Fruit fly (Drosophila melanogaster) whole organism, embryonic: Measurements from ENCODE around the gene Gfat2.

Experiments
- CG1832 ChIP-seq: fragments of 200-800 bp; sonication (Bioruptor generic); optimal IDR thresholded peaks from 2 replicates; lab custom pipeline; 2017; ENCODE audit warnings: missing biosample characterization, mild to moderate bottlenecking, missing genetic modification characterization, inconsistent platforms
- CG18764 ChIP-seq: fragments of 200-800 bp; sonication (Bioruptor generic); optimal IDR thresholded peaks from 3 replicates; lab custom pipeline; 2016; ENCODE audit warnings: missing biosample characterization, missing genetic modification characterization
- CG2199 ChIP-seq: fragments of 200-800 bp; sonication (Bioruptor generic); IDR thresholded peaks from 3 replicates; pipeline ENCODE4 v1.3.6; 2022; ENCODE audit warnings: missing biosample characterization, missing genetic modification characterization
- CG34376 ChIP-seq: fragments of 200-800 bp; sonication (Bioruptor generic); optimal IDR thresholded peaks from 2 replicates; lab custom pipeline; 2018; ENCODE audit warnings: missing biosample characterization, mild to moderate bottlenecking, missing genetic modification characterization
- Lpt ChIP-seq: fragments of >200 bp; optimal IDR thresholded peaks from 2 replicates; lab custom pipeline; 2018; ENCODE audit warnings: missing biosample characterization, missing genetic modification characterization

DNA sequence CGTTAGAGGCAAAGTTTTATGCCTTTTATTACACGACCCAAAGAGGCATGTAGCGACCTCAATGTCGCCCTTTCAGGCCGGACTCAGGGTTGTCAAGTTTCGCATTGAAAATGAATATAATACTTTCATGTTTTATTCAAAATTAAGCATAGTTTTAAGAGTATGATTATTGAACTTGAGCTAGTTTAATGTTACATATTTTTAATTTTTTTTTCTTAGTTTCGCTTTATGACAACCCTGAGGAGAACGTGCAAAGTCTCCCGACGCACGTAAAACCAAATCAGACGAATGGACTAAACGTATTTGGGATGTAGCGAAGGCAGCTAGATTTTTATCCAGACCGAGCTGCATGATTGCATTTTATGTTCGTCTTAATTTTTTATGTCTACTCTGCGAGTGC lies 33.6 kb downstream of the Gfat2 start:
- TF ChIP-seq CG2199 (no peak), CG1832 (GFP tag; lab: Kevin White, UChicago) (no peak), Lpt (GFP tag; lab: Kevin White, UChicago) (no peak), CG34376 (GFP tag; lab: Kevin White, UChicago) (no peak), CG18764 (GFP tag; lab: Kevin White, UChicago) (no peak)
